Fruit fly (Drosophila melanogaster) whole organism, embryonic: Measurements from ENCODE around the gene Top3alpha.

ENCODE experiments used
- Bteb2 ChIP-seq: fragments of 200-800 bp; sonication (Bioruptor generic); optimal IDR thresholded peaks from 2 replicates; lab custom pipeline; 2016; ENCODE audit warnings: missing biosample characterization, missing genetic modification characterization
- CG10321 ChIP-seq: fragments of 200-800 bp; sonication (Bioruptor generic); IDR thresholded peaks from 2 replicates; pipeline ENCODE4 v1.3.6; 2022; ENCODE audit warnings: missing biosample characterization, missing genetic modification characterization
- CG10462 ChIP-seq: fragments of 200-800 bp; sonication (Bioruptor generic); optimal IDR thresholded peaks from 2 replicates; lab custom pipeline; 2016; ENCODE audit warnings: missing biosample characterization, missing genetic modification characterization
- CG10654 ChIP-seq: fragments of 200-800 bp; sonication (Bioruptor generic); optimal IDR thresholded peaks from 2 replicates; lab custom pipeline; 2016; ENCODE audit warnings: missing biosample characterization, missing genetic modification characterization
- CG12104 ChIP-seq: fragments of 200-800 bp; sonication (Bioruptor generic); optimal IDR thresholded peaks from 3 replicates; lab custom pipeline; 2016; ENCODE audit warnings: missing biosample characterization, missing genetic modification characterization
- CG12155 ChIP-seq: fragments of 200-800 bp; sonication (Bioruptor generic); optimal IDR thresholded peaks from 3 replicates; lab custom pipeline; 2016; ENCODE audit warnings: missing biosample characterization, missing genetic modification characterization
- CG12391 ChIP-seq: fragments of 200-800 bp; sonication (Bioruptor generic); optimal IDR thresholded peaks from 3 replicates; lab custom pipeline; 2018; ENCODE audit warnings: missing biosample characterization, mild to moderate bottlenecking, missing genetic modification characterization, moderate library complexity
- CG12744 ChIP-seq: fragments of 200-800 bp; sonication (Bioruptor generic); optimal IDR thresholded peaks from 2 replicates; lab custom pipeline; 2016; ENCODE audit warnings: missing biosample characterization, missing genetic modification characterization
- CG14667 ChIP-seq: fragments of 200-800 bp; sonication (Bioruptor generic); IDR thresholded peaks from 2 replicates; pipeline ENCODE4 v1.3.6; 2022; ENCODE audit warnings: missing biosample characterization, missing genetic modification characterization
- CG14860 ChIP-seq: fragments of 200-800 bp; sonication (Bioruptor generic); IDR thresholded peaks from 3 replicates; pipeline ENCODE4 v1.3.6; 2022; ENCODE audit warnings: missing biosample characterization, missing genetic modification characterization; ENCODE audit not compliant: partially characterized antibody
- CG15696 ChIP-seq: fragments of 200-800 bp; sonication (Bioruptor generic); optimal IDR thresholded peaks from 2 replicates; lab custom pipeline; 2019; ENCODE audit warnings: missing biosample characterization, mild to moderate bottlenecking, missing genetic modification characterization, moderate library complexity
- CG1647 ChIP-seq: fragments of 200-800 bp; sonication (Bioruptor generic); optimal IDR thresholded peaks from 3 replicates; lab custom pipeline; 2016; ENCODE audit warnings: missing biosample characterization, missing genetic modification characterization
- CG17385 ChIP-seq: fragments of 200-800 bp; sonication (Bioruptor generic); optimal IDR thresholded peaks from 3 replicates; lab custom pipeline; 2018; ENCODE audit warnings: missing biosample characterization, mild to moderate bottlenecking, missing genetic modification characterization
- CG17612 ChIP-seq: fragments of 200-800 bp; sonication (Bioruptor generic); IDR thresholded peaks from 2 replicates; pipeline ENCODE4 v1.3.6; 2022; ENCODE audit warnings: missing biosample characterization, missing genetic modification characterization
- CG18764 ChIP-seq: fragments of 200-800 bp; sonication (Bioruptor generic); optimal IDR thresholded peaks from 3 replicates; lab custom pipeline; 2016; ENCODE audit warnings: missing biosample characterization, missing genetic modification characterization
- CG2889 ChIP-seq: fragments of 200-800 bp; sonication (Bioruptor generic); IDR thresholded peaks from 3 replicates; pipeline ENCODE4 v1.3.6; 2022; ENCODE audit warnings: missing biosample characterization, missing genetic modification characterization
- CG33557 ChIP-seq: fragments of 200-800 bp; sonication (Bioruptor generic); optimal IDR thresholded peaks from 2 replicates; lab custom pipeline; 2019; ENCODE audit warnings: missing biosample characterization, mild to moderate bottlenecking, missing genetic modification characterization, moderate library complexity
- CG5245 ChIP-seq: fragments of 200-800 bp; sonication (Bioruptor generic); optimal IDR thresholded peaks from 3 replicates; lab custom pipeline; 2016; ENCODE audit warnings: missing biosample characterization, missing genetic modification characterization
- CG6683 ChIP-seq: fragments of 200-800 bp; sonication (Bioruptor generic); optimal IDR thresholded peaks from 2 replicates; lab custom pipeline; 2017; ENCODE audit warnings: missing biosample characterization, mild to moderate bottlenecking, missing genetic modification characterization, missing genetic modification reagents
- CG6689 ChIP-seq: fragments of 200-800 bp; sonication (Bioruptor generic); IDR thresholded peaks from 2 replicates; pipeline ENCODE4 v1.3.6; 2022; ENCODE audit warnings: missing biosample characterization, missing genetic modification characterization
- CG6791 ChIP-seq: fragments of 200-800 bp; sonication (Bioruptor generic); IDR thresholded peaks from 3 replicates; pipeline ENCODE4 v1.3.6; 2022; ENCODE audit warnings: missing biosample characterization, missing genetic modification characterization; ENCODE audit not compliant: partially characterized antibody
- CG7928 ChIP-seq: fragments of 200-800 bp; sonication (Bioruptor generic); optimal IDR thresholded peaks from 2 replicates; lab custom pipeline; 2017; ENCODE audit warnings: missing biosample characterization, mild to moderate bottlenecking, missing genetic modification characterization
- CG7963 ChIP-seq: fragments of 200-800 bp; sonication (Bioruptor generic); IDR thresholded peaks from 3 replicates; pipeline ENCODE4 v1.3.6; 2022; ENCODE audit warnings: missing biosample characterization, missing genetic modification characterization; ENCODE audit not compliant: partially characterized antibody
- CG8944 ChIP-seq: fragments of 200-800 bp; sonication (Bioruptor generic); optimal IDR thresholded peaks from 3 replicates; lab custom pipeline; 2016; ENCODE audit warnings: missing biosample characterization, missing genetic modification characterization
- CG9437 ChIP-seq: fragments of 200-800 bp; sonication (Bioruptor generic); optimal IDR thresholded peaks from 2 replicates; lab custom pipeline; 2018; ENCODE audit warnings: missing biosample characterization, mild to moderate bottlenecking, missing genetic modification characterization
- CkIIα-i1 ChIP-seq: fragments of 200-800 bp; sonication (Bioruptor generic); IDR thresholded peaks from 2 replicates; pipeline ENCODE4 v1.3.6; 2022; ENCODE audit warnings: missing biosample characterization, missing genetic modification characterization
- Doc3 ChIP-seq: fragments of 200-800 bp; sonication (Bioruptor generic); IDR thresholded peaks from 3 replicates; pipeline ENCODE4 v1.3.6; 2022; ENCODE audit warnings: missing biosample characterization, missing genetic modification characterization; ENCODE audit not compliant: partially characterized antibody
- Elba2 ChIP-seq: fragments of 200-800 bp; sonication (Bioruptor generic); optimal IDR thresholded peaks from 3 replicates; lab custom pipeline; 2016; ENCODE audit warnings: missing biosample characterization, missing genetic modification characterization
- Fer3 ChIP-seq: fragments of 200-800 bp; sonication (Bioruptor generic); optimal IDR thresholded peaks from 2 replicates; lab custom pipeline; 2018; ENCODE audit warnings: missing biosample characterization, mild to moderate bottlenecking, missing genetic modification characterization, moderate library complexity
- H15 ChIP-seq: fragments of 200-800 bp; sonication (Bioruptor generic); IDR thresholded peaks from 3 replicates; pipeline ENCODE4 v1.3.6; 2022; ENCODE audit warnings: missing biosample characterization, missing genetic modification characterization
- HmgD ChIP-seq: fragments of 200-800 bp; sonication (Bioruptor generic); optimal IDR thresholded peaks from 3 replicates; lab custom pipeline; 2016; ENCODE audit warnings: missing biosample characterization, missing genetic modification characterization
- Max ChIP-seq: fragments of 200-800 bp; sonication (Bioruptor generic); optimal IDR thresholded peaks from 2 replicates; lab custom pipeline; 2016; ENCODE audit warnings: missing biosample characterization, mild to moderate bottlenecking, missing genetic modification characterization
- NK7.1 ChIP-seq: fragments of 200-800 bp; sonication (Bioruptor generic); optimal IDR thresholded peaks from 3 replicates; lab custom pipeline; 2016; ENCODE audit warnings: missing biosample characterization, missing genetic modification characterization
- Poxn ChIP-seq: fragments of 200-800 bp; sonication (Bioruptor generic); IDR thresholded peaks from 2 replicates; pipeline ENCODE4 v1.3.6; 2022; ENCODE audit warnings: missing biosample characterization, missing genetic modification characterization
- Scr ChIP-seq: fragments of 200-800 bp; sonication (Bioruptor generic); IDR thresholded peaks from 2 replicates; pipeline ENCODE4 v1.3.6; 2022; ENCODE audit warnings: missing biosample characterization, missing genetic modification characterization; ENCODE audit not compliant: partially characterized antibody
- al ChIP-seq: fragments of 200-800 bp; sonication (Bioruptor generic); IDR thresholded peaks from 2 replicates; pipeline ENCODE4 v1.3.6; 2022; ENCODE audit warnings: missing biosample characterization, missing genetic modification characterization
- caup ChIP-seq: fragments of 200-800 bp; sonication (Bioruptor generic); optimal IDR thresholded peaks from 3 replicates; lab custom pipeline; 2017; ENCODE audit warnings: missing biosample characterization, mild to moderate bottlenecking, missing genetic modification characterization, moderate library complexity; ENCODE audit not compliant: severe bottlenecking
- chm ChIP-seq: fragments of 200-800 bp; sonication (Bioruptor generic); IDR thresholded peaks from 2 replicates; pipeline ENCODE4 v1.3.6; 2022; ENCODE audit warnings: missing biosample characterization, missing genetic modification characterization
- croc ChIP-seq: fragments of 200-800 bp; sonication (Bioruptor generic); conservative IDR thresholded peaks from 3 replicates; pipeline ENCODE4 v1.3.6; 2022; ENCODE audit warnings: missing biosample characterization, missing genetic modification characterization
- gro ChIP-seq: fragments of 200-800 bp; sonication (Bioruptor generic); optimal IDR thresholded peaks from 2 replicates; lab custom pipeline; 2016; ENCODE audit warnings: missing biosample characterization, missing genetic modification characterization
- gsb-n ChIP-seq: fragments of 200-800 bp; sonication (Bioruptor generic); optimal IDR thresholded peaks from 3 replicates; lab custom pipeline; 2018; ENCODE audit warnings: missing biosample characterization, mild to moderate bottlenecking, missing genetic modification characterization
- ham ChIP-seq: fragments of 200-800 bp; sonication (Bioruptor generic); IDR thresholded peaks from 2 replicates; pipeline ENCODE4 v1.3.6; 2022; ENCODE audit warnings: missing biosample characterization, missing genetic modification characterization
- hkb ChIP-seq, 2 experiments: fragments of 200-800 bp in 1 of 2; fragments of >200 bp in 1 of 2; sonication (Bioruptor generic) in 1 of 2; IDR thresholded peaks in 1 of 2; optimal IDR thresholded peaks in 1 of 2; 2 replicates each; pipeline versions ENCODE4 v1.3.6 to Lab custom; 2017 to 2022; ENCODE audit warnings: missing biosample characterization in 1 of 2, missing genetic modification characterization in 1 of 2
- maf-S ChIP-seq: fragments of 200-800 bp; sonication (Bioruptor generic); optimal IDR thresholded peaks from 2 replicates; lab custom pipeline; 2016; ENCODE audit warnings: missing biosample characterization, missing genetic modification characterization
- nerfin-1 ChIP-seq: fragments of 200-800 bp; sonication (Bioruptor generic); optimal IDR thresholded peaks from 3 replicates; lab custom pipeline; 2019; ENCODE audit warnings: missing biosample characterization, mild to moderate bottlenecking, missing genetic modification characterization, moderate library complexity
- pzg ChIP-seq: fragments of 200-800 bp; sonication (Bioruptor generic); optimal IDR thresholded peaks from 3 replicates; lab custom pipeline; 2018; ENCODE audit warnings: missing biosample characterization, mild to moderate bottlenecking, missing genetic modification characterization, moderate library complexity
- run ChIP-seq: fragments of 200-800 bp; sonication (Bioruptor generic); optimal IDR thresholded peaks from 3 replicates; lab custom pipeline; 2018; ENCODE audit warnings: missing biosample characterization, mild to moderate bottlenecking, missing genetic modification characterization
- salm ChIP-seq: fragments of 200-800 bp; sonication (Bioruptor generic); optimal IDR thresholded peaks from 2 replicates; lab custom pipeline; 2018; ENCODE audit warnings: missing biosample characterization, mild to moderate bottlenecking, missing genetic modification characterization
- trh ChIP-seq: fragments of 200-800 bp; sonication (Bioruptor generic); optimal IDR thresholded peaks from 2 replicates; lab custom pipeline; 2016; ENCODE audit warnings: missing biosample characterization, missing genetic modification characterization
- usp ChIP-seq: fragments of >200 bp; optimal IDR thresholded peaks from 2 replicates; lab custom pipeline; 2017; ENCODE audit warnings: missing biosample characterization, missing genetic modification characterization
- wdn ChIP-seq: fragments of 200-800 bp; sonication (Bioruptor generic); IDR thresholded peaks from 2 replicates; pipeline ENCODE4 v1.3.6; 2022; ENCODE audit warnings: missing biosample characterization, missing genetic modification characterization
- zf30C ChIP-seq: fragments of 200-800 bp; sonication (Bioruptor generic); optimal IDR thresholded peaks from 3 replicates; lab custom pipeline; 2018; ENCODE audit warnings: missing biosample characterization, mild to moderate bottlenecking, missing genetic modification characterization

Top3alpha gene

DNA sequence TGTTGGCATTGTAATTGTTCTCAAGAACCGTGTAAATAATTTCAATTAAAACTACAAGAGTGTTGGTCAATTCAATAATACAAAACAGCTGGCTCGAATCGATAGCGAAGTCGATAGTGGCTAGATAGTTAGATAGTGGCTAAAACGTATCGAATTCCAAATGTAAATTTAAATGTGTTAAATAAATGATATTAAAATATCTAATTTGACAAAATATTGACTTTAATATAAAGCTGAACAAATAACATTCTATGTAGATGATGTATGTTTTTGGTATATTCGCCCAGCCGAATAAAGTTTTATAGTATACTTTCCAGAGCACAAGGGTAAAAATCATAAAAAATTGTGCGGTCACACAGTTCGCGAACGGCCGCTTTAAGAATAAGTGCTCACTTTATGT lies 28.3 kb downstream of the Top3alpha start, which contains the start of the genes Dpm1 and CG10137 (continued):
- TF ChIP-seq nerfin-1 (no peak), CG17612 (no peak), CG5245 (no peak), salm (no peak), CG14667 (GFP tag; lab: Robert Waterston, UW) (no peak), gsb-n (peak; percentile 67), CG7963 (GFP tag; lab: Robert Waterston, UW) (no peak), ham (GFP tag; lab: Robert Waterston, UW) (no peak), CG10654 (no peak), CG6689 (GFP tag; lab: Robert Waterston, UW) (no peak), Poxn (GFP tag; lab: Robert Waterston, UW) (no peak), zf30C (GFP tag; lab: Kevin White, UChicago) (no peak), CG6683 (GFP tag; lab: Kevin White, UChicago) (no peak), chm (GFP tag; lab: Robert Waterston, UW) (no peak), gro (GFP tag; lab: Kevin White, UChicago) (no peak), CG10321 (no peak), CG9437 (GFP tag; lab: Kevin White, UChicago) (no peak), al (GFP tag; lab: Robert Waterston, UW) (no peak), CG12155 (GFP tag; lab: Kevin White, UChicago) (no peak), CkIIα-i1 (no peak), Fer3 (tag; lab: Kevin White, UChicago) (no peak), CG7928 (no peak), CG17385 (no peak), hkb (optimal IDR thresholded peaks at IDR 0.05; lab: Kevin White, UChicago) (no peak), hkb (GFP tag; IDR thresholded peaks at IDR 0.05; lab: Robert Waterston, UW) (no peak), CG12391 (tag; lab: Kevin White, UChicago) (peak; percentile 44), pzg (peak; percentile 63), Scr (GFP tag; lab: Robert Waterston, UW) (peak; percentile 81), H15 (GFP tag; lab: Robert Waterston, UW) (no peak), maf-S (no peak), CG15696 (tag; lab: Kevin White, UChicago) (no peak), CG10462 (GFP tag; lab: Kevin White, UChicago) (no peak), CG8944 (GFP tag; lab: Kevin White, UChicago) (no peak), CG14860 (GFP tag; lab: Robert Waterston, UW) (no peak), CG12744 (GFP tag; lab: Kevin White, UChicago) (no peak), CG6791 (GFP tag; lab: Robert Waterston, UW) (peak; percentile 64), usp (no peak), caup (no peak), croc (GFP tag; lab: Robert Waterston, UW) (no peak), CG12104 (no peak), Doc3 (GFP tag; lab: Robert Waterston, UW) (peak; percentile 77), CG2889 (GFP tag; lab: Robert Waterston, UW) (no peak), run (tag; lab: Kevin White, UChicago) (no peak), wdn (no peak), CG1647 (GFP tag; lab: Kevin White, UChicago) (no peak), Max (GFP tag; lab: Kevin White, UChicago) (peak; percentile 23), Bteb2 (GFP tag; lab: Kevin White, UChicago) (no peak), HmgD (GFP tag; lab: Kevin White, UChicago) (no peak), Elba2 (GFP tag; lab: Kevin White, UChicago) (no peak), NK7.1 (GFP tag; lab: Kevin White, UChicago) (no peak), trh (no peak), CG33557 (GFP tag; lab: Kevin White, UChicago) (no peak), CG18764 (GFP tag; lab: Kevin White, UChicago) (no peak)
